Worm (Caenorhabditis elegans) whole organism, late embryonic: ENCODE results near the gene nspa-8.

Experiments
- K09A11.1 ChIP-seq: sonication (generic microtip); optimal IDR thresholded peaks from 2 replicates; lab custom pipeline; 2017; ENCODE audit warnings: antibody characterized with exemption, mild to moderate bottlenecking, missing genetic modification characterization, missing compliant biosample characterization; ENCODE audit not compliant: insufficient read depth
- ets-4 ChIP-seq: sonication (generic microtip); optimal IDR thresholded peaks from 2 replicates; lab custom pipeline; 2016; ENCODE audit warnings: missing genetic modification characterization, missing compliant biosample characterization
- fkh-10 ChIP-seq: fragments of 150-350 bp; optimal IDR thresholded peaks from 2 replicates; lab custom pipeline; 2014; ENCODE audit warnings: missing biosample characterization, missing genetic modification reagents, missing genetic modification characterization
- rnt-1 ChIP-seq: sonication (generic microtip); optimal IDR thresholded peaks from 2 replicates; lab custom pipeline; 2016; ENCODE audit warnings: missing genetic modification characterization, missing compliant biosample characterization

DNA sequence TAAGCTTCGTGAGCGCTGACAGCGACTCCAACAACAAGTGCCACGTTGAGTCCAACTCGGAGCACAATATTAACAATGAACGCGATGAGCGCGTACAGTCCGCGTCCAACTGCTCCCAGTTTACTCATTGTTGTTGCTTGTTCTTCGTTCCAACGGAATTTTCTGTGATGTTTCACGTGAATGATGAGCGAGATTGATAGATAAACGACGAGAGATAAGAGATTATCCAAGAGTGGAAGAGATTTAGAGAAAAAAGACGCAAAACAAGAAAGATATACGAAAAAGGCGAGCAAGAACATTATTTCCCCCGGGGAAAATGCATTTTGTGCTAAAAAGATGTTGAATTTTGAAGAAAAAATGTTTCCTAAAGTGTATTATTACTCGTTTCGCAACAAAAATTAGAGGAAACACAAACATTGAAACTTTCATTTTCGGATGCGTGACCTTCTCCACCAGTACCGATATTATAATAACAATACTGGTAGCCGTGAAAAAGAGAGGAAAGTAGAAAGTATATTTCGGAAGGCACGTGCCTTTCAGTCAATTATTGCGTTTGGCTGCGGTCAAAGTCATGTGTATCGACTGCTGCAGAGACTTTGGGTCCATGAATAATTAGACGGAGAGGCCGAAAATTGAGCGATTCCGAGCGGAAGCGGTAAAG lies 4.7 kb upstream of the nspa-8 start:
- TF ChIP-seq K09A11.1 (tag; lab: Kevin White, UChicago) (no peak), rnt-1 (tag; lab: Kevin White, UChicago) (no peak), fkh-10 (no peak), ets-4 (tag; lab: Kevin White, UChicago) (no peak)
